Worm (Caenorhabditis elegans): ENCODE measurements around the gene F13H10.8.

DNA sequence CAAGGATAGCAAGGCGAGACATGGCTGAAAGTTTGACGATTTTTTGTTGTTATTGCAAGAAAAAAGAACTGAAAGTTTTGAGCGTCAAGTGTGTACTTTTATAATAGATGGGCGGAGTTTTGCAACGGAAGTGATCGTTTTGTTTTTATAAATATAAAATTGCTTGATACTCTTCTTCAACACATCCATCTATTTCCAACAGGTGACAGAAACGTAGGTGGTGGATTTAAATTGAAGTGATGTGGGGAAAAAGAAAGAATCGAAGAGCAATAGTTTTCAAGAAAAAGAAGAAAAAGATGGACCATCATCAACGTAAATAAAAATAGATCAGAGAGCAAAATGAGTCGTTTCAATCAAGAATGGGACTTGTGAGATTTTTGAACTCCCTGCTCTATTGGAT lies 46.7 kb downstream of the F13H10.8 start, which contains the start of gene ttr-17:
- TF ChIP-seq ref-1 (GFP tag; conservative IDR thresholded peaks at IDR 0.05) (no peak), cog-1 (tag; optimal IDR thresholded peaks at IDR 0.05) (no peak), klf-2 (GFP tag; conservative IDR thresholded peaks at IDR 0.05) (no peak), med-1 (GFP tag; optimal IDR thresholded peaks at IDR 0.05; ENCODE audit: insufficient read depth) (no peak), ztf-23 (GFP tag; IDR thresholded peaks at IDR 0.05) (no peak)
